Worm (Caenorhabditis elegans) whole organism, early embryonic: ENCODE results near the gene lgc-6.

Experiments
- B0310.2 ChIP-seq: sonication (generic microtip); optimal IDR thresholded peaks from 2 replicates; lab custom pipeline; 2016; ENCODE audit warnings: mild to moderate bottlenecking, missing genetic modification characterization, missing compliant biosample characterization
- F13C5.2 ChIP-seq: sonication (generic microtip); optimal IDR thresholded peaks from 2 replicates; lab custom pipeline; 2017; ENCODE audit warnings: mild to moderate bottlenecking, missing genetic modification characterization, inconsistent platforms, missing compliant biosample characterization
- aly-1 ChIP-seq: sonication (generic microtip); optimal IDR thresholded peaks from 2 replicates; lab custom pipeline; 2016; ENCODE audit warnings: missing genetic modification characterization, missing compliant biosample characterization
- ama-1 ChIP-seq: fragments of 150-350 bp; optimal IDR thresholded peaks from 2 replicates; lab custom pipeline; 2014
- ceh-13 ChIP-seq: fragments of 200-800 bp; sonication (Bioruptor generic); optimal IDR thresholded peaks from 2 replicates; lab custom pipeline; 2018; ENCODE audit warnings: mild to moderate bottlenecking, missing genetic modification characterization, missing compliant biosample characterization
- ceh-36 ChIP-seq: sonication (generic microtip); optimal IDR thresholded peaks from 2 replicates; lab custom pipeline; 2016; ENCODE audit warnings: missing genetic modification characterization, inconsistent platforms, missing compliant biosample characterization
- ets-7 ChIP-seq: sonication (generic microtip); optimal IDR thresholded peaks from 2 replicates; lab custom pipeline; 2016; ENCODE audit warnings: missing genotype, missing genetic modification characterization, missing compliant biosample characterization
- flt-1 ChIP-seq: fragments of 200-800 bp; sonication (Bioruptor generic); IDR thresholded peaks from 2 replicates; pipeline ENCODE4 v1.3.6; 2022; ENCODE audit warnings: missing genetic modification characterization, missing compliant biosample characterization
- hmbx-1 ChIP-seq: sonication (generic microtip); optimal IDR thresholded peaks from 2 replicates; lab custom pipeline; 2016; ENCODE audit warnings: mild to moderate bottlenecking, missing genetic modification characterization, missing compliant biosample characterization
- hmg-4 ChIP-seq: fragments of 200-800 bp; sonication (Bioruptor generic); optimal IDR thresholded peaks from 2 replicates; lab custom pipeline; 2018; ENCODE audit warnings: mild to moderate bottlenecking, missing genetic modification characterization, missing compliant biosample characterization
- hnd-1 ChIP-seq: sonication (generic microtip); optimal IDR thresholded peaks from 2 replicates; lab custom pipeline; 2016; ENCODE audit warnings: missing genetic modification characterization, missing compliant biosample characterization
- pes-1 ChIP-seq: fragments of 200-800 bp; sonication (Bioruptor generic); IDR thresholded peaks from 2 replicates; pipeline ENCODE4 v1.3.6; 2022; ENCODE audit warnings: missing genetic modification reagents, missing genetic modification characterization, missing compliant biosample characterization
- scrt-1 ChIP-seq: fragments of 200-800 bp; sonication (Bioruptor generic); IDR thresholded peaks from 2 replicates; pipeline ENCODE4 v1.3.6; 2022; ENCODE audit warnings: missing genetic modification characterization, missing compliant biosample characterization
- sea-1 ChIP-seq: fragments of 200-800 bp; sonication (Bioruptor generic); conservative IDR thresholded peaks from 2 replicates; pipeline ENCODE4 v1.3.6; 2022; ENCODE audit warnings: missing genetic modification characterization, missing compliant biosample characterization
- tbx-11 ChIP-seq: fragments of 200-800 bp; sonication (Bioruptor generic); IDR thresholded peaks from 2 replicates; pipeline ENCODE4 v1.3.6; 2022; ENCODE audit warnings: missing genetic modification characterization, missing compliant biosample characterization
- tbx-37 ChIP-seq: fragments of 200-800 bp; sonication (Bioruptor generic); conservative IDR thresholded peaks from 2 replicates; pipeline ENCODE4 v1.3.6; 2022; ENCODE audit warnings: missing genetic modification reagents, missing genetic modification characterization, missing compliant biosample characterization
- tra-4 ChIP-seq: sonication (generic microtip); optimal IDR thresholded peaks from 2 replicates; lab custom pipeline; 2017; ENCODE audit warnings: missing genetic modification characterization, missing compliant biosample characterization

Gene lgc-6

ce11 chrIV:8360817-8361216, 21.1 kb downstream of the lgc-6 start, which contains the start of gene sqv-1:
Gene sqv-1, plus strand, starts transcription at chrIV:8361117.
- no peak for TF ChIP-seq ceh-36 (tag; lab: Kevin White, UChicago)
- TF ChIP-seq flt-1: no peak
- no peak for TF ChIP-seq B0310.2
- no peak for TF ChIP-seq aly-1 (tag; lab: Kevin White, UChicago)
- no peak for TF ChIP-seq F13C5.2 (tag; lab: Kevin White, UChicago)
- no peak for TF ChIP-seq ama-1 (lab: Kevin White, UChicago)
- TF ChIP-seq ceh-13 (GFP tag; lab: Kevin White, UChicago): no peak
- TF ChIP-seq hnd-1 (tag; lab: Kevin White, UChicago): no peak
- TF ChIP-seq scrt-1: no peak
- TF ChIP-seq hmbx-1 (tag; lab: Kevin White, UChicago): no peak

ce11 chrIV:8363163-8363562, 23.4 kb downstream of the lgc-6 start, which contains the start of gene D2096.12:
Gene D2096.12, plus strand, starts transcription at chrIV:8363463.
- TF ChIP-seq flt-1: no peak
- TF ChIP-seq pes-1: no peak

- no peak for TF ChIP-seq hnd-1 (tag; lab: Kevin White, UChicago)
- TF ChIP-seq ets-7 (tag; lab: Kevin White, UChicago): no peak
- no peak for TF ChIP-seq sea-1
- no peak for TF ChIP-seq tbx-11 (GFP tag; lab: Robert Waterston, UW)
- TF ChIP-seq ceh-13 (GFP tag; lab: Kevin White, UChicago): no peak
- no peak for TF ChIP-seq scrt-1
- no peak for TF ChIP-seq tbx-37
- TF ChIP-seq F13C5.2 (tag; lab: Kevin White, UChicago): no peak
- no peak for TF ChIP-seq ceh-36 (tag; lab: Kevin White, UChicago)
- TF ChIP-seq tra-4: no peak
- TF ChIP-seq flt-1: no peak
- TF ChIP-seq aly-1 (tag; lab: Kevin White, UChicago): no peak
Observed at ce11 chrIV:8366295-8366694, 26.6 kb downstream of the lgc-6 start, which contains the start of gene aagr-1. Gene aagr-1, plus strand, starts transcription at chrIV:8366521.

- TF ChIP-seq pes-1 (no peak), tbx-37 (no peak), B0310.2 (no peak), ceh-13 (GFP tag; lab: Kevin White, UChicago) (no peak), ama-1 (lab: Kevin White, UChicago) (no peak), flt-1 (no peak), F13C5.2 (tag; lab: Kevin White, UChicago) (no peak), scrt-1 (no peak), ets-7 (tag; lab: Kevin White, UChicago) (no peak), hmbx-1 (tag; lab: Kevin White, UChicago) (no peak), aly-1 (tag; lab: Kevin White, UChicago) (no peak), ceh-36 (tag; lab: Kevin White, UChicago) (no peak), hmg-4 (no peak), tra-4 (no peak), sea-1 (no peak), hnd-1 (tag; lab: Kevin White, UChicago) (no peak)
Observed at ce11 chrIV:8367887-8368286, 28.2 kb downstream of the lgc-6 start.

ce11 chrIV:8369135-8369534, 29.4 kb downstream of the lgc-6 start, which contains the start of gene D2096.6:
Gene D2096.6, minus strand, starts transcription at chrIV:8369235.
- TF ChIP-seq aly-1 (tag; lab: Kevin White, UChicago) (no peak), ceh-36 (tag; lab: Kevin White, UChicago) (no peak), F13C5.2 (tag; lab: Kevin White, UChicago) (no peak), hmg-4 (no peak), pes-1 (no peak), hmbx-1 (tag; lab: Kevin White, UChicago) (no peak), ceh-13 (GFP tag; lab: Kevin White, UChicago) (no peak), tbx-37 (no peak), sea-1 (no peak), hnd-1 (tag; lab: Kevin White, UChicago) (no peak), tra-4 (no peak), flt-1 (no peak)

ce11 chrIV:8375381-8375780, 35.6 kb downstream of the lgc-6 start:
- TF ChIP-seq ets-7 (tag; lab: Kevin White, UChicago) (peak; percentile 75), ama-1 (lab: Kevin White, UChicago) (no peak), hmg-4 (peak; percentile 96), tbx-37 (peak; percentile 94), ceh-13 (GFP tag; lab: Kevin White, UChicago) (peak; percentile 82), pes-1 (peak; percentile 94), sea-1 (peak; percentile 92), aly-1 (tag; lab: Kevin White, UChicago) (peak; percentile 91), scrt-1 (peak; percentile 93), B0310.2 (peak; percentile 85), F13C5.2 (tag; lab: Kevin White, UChicago) (peak; percentile 92), hnd-1 (tag; lab: Kevin White, UChicago) (peak; percentile 82), tra-4 (peak; percentile 84), ceh-36 (tag; lab: Kevin White, UChicago) (peak; percentile 91), flt-1 (peak; percentile 94), hmbx-1 (tag; lab: Kevin White, UChicago) (peak; percentile 88), tbx-11 (GFP tag; lab: Robert Waterston, UW) (peak; percentile 88)

ce11 chrIV:8376923-8377322, 37.2 kb downstream of the lgc-6 start:
- no peak for TF ChIP-seq tbx-37
- no peak for TF ChIP-seq ceh-13 (GFP tag; lab: Kevin White, UChicago)
- no peak for TF ChIP-seq ets-7 (tag; lab: Kevin White, UChicago)
- no peak for TF ChIP-seq hnd-1 (tag; lab: Kevin White, UChicago)
- no peak for TF ChIP-seq hmg-4
- no peak for TF ChIP-seq tbx-11 (GFP tag; lab: Robert Waterston, UW)
- TF ChIP-seq hmbx-1 (tag; lab: Kevin White, UChicago): no peak
- TF ChIP-seq ceh-36 (tag; lab: Kevin White, UChicago): no peak
- no peak for TF ChIP-seq pes-1
- no peak for TF ChIP-seq F13C5.2 (tag; lab: Kevin White, UChicago)
- TF ChIP-seq scrt-1: no peak
- no peak for TF ChIP-seq ama-1 (lab: Kevin White, UChicago)

- TF ChIP-seq scrt-1 (no peak), hmg-4 (no peak), B0310.2 (no peak), F13C5.2 (tag; lab: Kevin White, UChicago) (no peak), ceh-36 (tag; lab: Kevin White, UChicago) (no peak), tra-4 (no peak), tbx-37 (no peak), ceh-13 (GFP tag; lab: Kevin White, UChicago) (no peak), pes-1 (no peak), hmbx-1 (tag; lab: Kevin White, UChicago) (no peak), sea-1 (no peak), ets-7 (tag; lab: Kevin White, UChicago) (no peak)
Observed at ce11 chrIV:8377501-8377900, 37.8 kb downstream of the lgc-6 start, which contains the start of gene D2096.7. Gene D2096.7, minus strand, starts transcription at chrIV:8377630.
